Worm (Caenorhabditis elegans) whole organism, L4 larva: ENCODE data around the gene madf-11.

Experiments used
- F44E2.7 ChIP-seq: fragments of 200-800 bp; sonication (Bioruptor generic); IDR thresholded peaks from 2 replicates; pipeline ENCODE4 v2.1.2; 2022; ENCODE audit warnings: missing genetic modification characterization, missing compliant biosample characterization
- R02D3.7 ChIP-seq: fragments of 150-350 bp; sonication (generic microtip); optimal IDR thresholded peaks from 3 replicates; lab custom pipeline; 2014; ENCODE audit warnings: missing biosample characterization, missing genetic modification characterization
- Y105C5A.15 ChIP-seq: fragments of 200-800 bp; sonication (Bioruptor generic); IDR thresholded peaks from 2 replicates; pipeline ENCODE4 v1.3.6; 2022; ENCODE audit warnings: missing genetic modification characterization, missing compliant biosample characterization
- ZK337.2 ChIP-seq: fragments of 200-800 bp; sonication (Bioruptor generic); IDR thresholded peaks from 2 replicates; pipeline ENCODE4 v1.3.6; 2022; ENCODE audit warnings: missing genetic modification reagents, missing genetic modification characterization, missing compliant biosample characterization
- aha-1 ChIP-seq: fragments of 150-350 bp; peaks from one replicate; lab custom pipeline; 2014; ENCODE audit warnings: missing biosample characterization, missing genetic modification characterization
- ama-1 ChIP-seq: fragments of 150-350 bp; optimal IDR thresholded peaks from 2 replicates; lab custom pipeline; 2014; ENCODE audit warnings: inconsistent platforms, mixed read lengths
- attf-4 ChIP-seq: sonication (generic microtip); optimal IDR thresholded peaks from 3 replicates; lab custom pipeline; 2017; ENCODE audit warnings: missing biosample characterization, missing genetic modification characterization
- ceh-20 ChIP-seq: fragments of 200-800 bp; sonication (Bioruptor generic); IDR thresholded peaks from 2 replicates; pipeline ENCODE4 v1.3.6; 2022; ENCODE audit warnings: missing genetic modification reagents, missing genetic modification characterization, missing compliant biosample characterization
- ces-1 ChIP-seq: fragments of 150-350 bp; sonication (generic microtip); optimal IDR thresholded peaks from 4 replicates; lab custom pipeline; 2014; ENCODE audit warnings: missing biosample characterization, missing genetic modification reagents, missing genetic modification characterization
- daf-16 ChIP-seq, 3 experiments: sonication (generic microtip); optimal IDR thresholded peaks; 2 replicates each; lab custom pipeline; 2016 to 2017; ENCODE audit warnings: missing genetic modification characterization in 3 of 3, missing genetic modification reagents in 3 of 3, mild to moderate bottlenecking in 2 of 3, missing compliant biosample characterization in 2 of 3, missing biosample characterization in 1 of 3, moderate library complexity in 1 of 3
- daf-8 ChIP-seq: fragments of 200-800 bp; sonication (Bioruptor generic); IDR thresholded peaks from 2 replicates; pipeline ENCODE4 v1.3.6; 2022; ENCODE audit warnings: missing genetic modification characterization, missing compliant biosample characterization
- dmd-6 ChIP-seq: fragments of 200-800 bp; sonication (Bioruptor generic); IDR thresholded peaks from 2 replicates; pipeline ENCODE4 v1.3.6; 2022; ENCODE audit warnings: missing genetic modification reagents, missing genetic modification characterization, missing compliant biosample characterization
- dpl-1 ChIP-seq: fragments of 150-350 bp; optimal IDR thresholded peaks from 2 replicates; lab custom pipeline; 2014; ENCODE audit warnings: missing biosample characterization, missing genetic modification reagents, missing genetic modification characterization
- duxl-1 ChIP-seq: sonication (generic microtip); optimal IDR thresholded peaks from 2 replicates; lab custom pipeline; 2016; ENCODE audit warnings: mild to moderate bottlenecking, missing genetic modification characterization, moderate library complexity, missing compliant biosample characterization; ENCODE audit not compliant: poor library complexity
- dve-1 ChIP-seq: sonication (generic microtip); optimal IDR thresholded peaks from 2 replicates; lab custom pipeline; 2017; ENCODE audit warnings: antibody characterized with exemption, mild to moderate bottlenecking, missing genetic modification characterization, missing compliant biosample characterization; ENCODE audit not compliant: insufficient read depth
- egl-27 ChIP-seq: sonication (generic microtip); optimal IDR thresholded peaks from 3 replicates; lab custom pipeline; 2017; ENCODE audit warnings: missing biosample characterization, missing genetic modification reagents, missing genetic modification characterization
- fkh-10 ChIP-seq: fragments of 150-350 bp; optimal IDR thresholded peaks from 2 replicates; lab custom pipeline; 2014; ENCODE audit warnings: missing biosample characterization, missing genetic modification reagents, missing genetic modification characterization
- fos-1 ChIP-seq: fragments of 150-350 bp; optimal IDR thresholded peaks from 2 replicates; lab custom pipeline; 2014; ENCODE audit warnings: missing biosample characterization, missing genetic modification characterization
- gei-8 ChIP-seq: fragments of 200-800 bp; sonication (Bioruptor generic); optimal IDR thresholded peaks from 2 replicates; lab custom pipeline; 2018; ENCODE audit warnings: mild to moderate bottlenecking, missing genetic modification characterization, missing compliant biosample characterization
- hif-1 ChIP-seq, 2 experiments: sonication (generic microtip); optimal IDR thresholded peaks; 2 replicates each; lab custom pipeline; 2016 to 2017; ENCODE audit warnings: missing compliant biosample characterization in 2 of 2, missing genetic modification characterization in 2 of 2, missing genetic modification reagents in 2 of 2, missing genotype in 2 of 2, mild to moderate bottlenecking in 1 of 2
- hlh-11 ChIP-seq: fragments of 200-800 bp; sonication (Bioruptor generic); optimal IDR thresholded peaks from 2 replicates; lab custom pipeline; 2018; ENCODE audit warnings: mild to moderate bottlenecking, missing genetic modification characterization, missing compliant biosample characterization
- hmg-1.1 ChIP-seq: fragments of 200-800 bp; sonication (Bioruptor generic); IDR thresholded peaks from 2 replicates; pipeline ENCODE4 v1.3.6; 2022; ENCODE audit warnings: missing genetic modification reagents, missing genetic modification characterization, missing compliant biosample characterization
- lin-1 ChIP-seq: fragments of 200-800 bp; sonication (Bioruptor generic); IDR thresholded peaks from 2 replicates; pipeline ENCODE4 v1.3.6; 2022; ENCODE audit warnings: missing genetic modification reagents, missing genetic modification characterization, missing compliant biosample characterization
- lin-15B ChIP-seq: fragments of 150-350 bp; sonication (generic microtip); optimal IDR thresholded peaks from 3 replicates; lab custom pipeline; 2014; ENCODE audit warnings: missing biosample characterization, missing genetic modification characterization
- lir-3 ChIP-seq: sonication (generic microtip); optimal IDR thresholded peaks from 2 replicates; lab custom pipeline; 2016; ENCODE audit warnings: mild to moderate bottlenecking, missing genetic modification characterization, missing compliant biosample characterization
- lsy-2 ChIP-seq, 2 experiments: fragments of 150-350 bp in 1 of 2; sonication (generic microtip) in 1 of 2; optimal IDR thresholded peaks; 2 replicates each; lab custom pipeline; 2014 to 2017; ENCODE audit warnings: missing biosample characterization in 2 of 2, missing genetic modification characterization in 2 of 2
- madf-5 ChIP-seq, 2 experiments: fragments of 200-800 bp; sonication (Bioruptor generic); IDR thresholded peaks; 2 replicates each; pipeline ENCODE4 v1.3.6; 2022; ENCODE audit warnings: missing compliant biosample characterization in 2 of 2, missing genetic modification characterization in 2 of 2
- mdl-1 ChIP-seq, 2 experiments: fragments of 150-350 bp in 1 of 2; sonication (generic microtip) in 1 of 2; optimal IDR thresholded peaks; 2 replicates each; lab custom pipeline; 2014 to 2017; ENCODE audit warnings: missing biosample characterization in 2 of 2, missing genetic modification characterization in 2 of 2
- mdt-29 ChIP-seq: fragments of 200-800 bp; sonication (Bioruptor generic); IDR thresholded peaks from 2 replicates; pipeline ENCODE4 v1.3.6; 2022; ENCODE audit warnings: missing genetic modification reagents, missing genetic modification characterization, missing compliant biosample characterization
- mep-1 ChIP-seq: fragments of 150-350 bp; sonication (generic microtip); optimal IDR thresholded peaks from 3 replicates; lab custom pipeline; 2014; ENCODE audit warnings: missing biosample characterization, missing genetic modification characterization
- mes-2 ChIP-seq: sonication (generic microtip); optimal IDR thresholded peaks from 2 replicates; lab custom pipeline; 2016; ENCODE audit warnings: missing genotype, mild to moderate bottlenecking, missing genetic modification characterization, missing compliant biosample characterization; ENCODE audit not compliant: poor library complexity, severe bottlenecking
- nhr-11 ChIP-seq: fragments of 150-350 bp; optimal IDR thresholded peaks from 2 replicates; lab custom pipeline; 2014; ENCODE audit warnings: missing biosample characterization, missing genetic modification characterization
- nhr-111 ChIP-seq: fragments of 200-800 bp; sonication (Bioruptor generic); optimal IDR thresholded peaks from 2 replicates; lab custom pipeline; 2018; ENCODE audit warnings: mild to moderate bottlenecking, missing genetic modification characterization, missing compliant biosample characterization
- nhr-28 ChIP-seq: fragments of 150-350 bp; optimal IDR thresholded peaks from 2 replicates; lab custom pipeline; 2014; ENCODE audit warnings: missing biosample characterization, missing genetic modification characterization
- nhr-48 ChIP-seq: sonication (generic microtip); optimal IDR thresholded peaks from 2 replicates; lab custom pipeline; 2016; ENCODE audit warnings: mild to moderate bottlenecking, missing genetic modification characterization, missing compliant biosample characterization
- nhr-6 ChIP-seq: fragments of 150-350 bp; optimal IDR thresholded peaks from 2 replicates; lab custom pipeline; 2014; ENCODE audit warnings: missing biosample characterization, missing genetic modification characterization
- nhr-76 ChIP-seq: fragments of 150-350 bp; optimal IDR thresholded peaks from 2 replicates; lab custom pipeline; 2014; ENCODE audit warnings: missing biosample characterization, missing genetic modification characterization
- pha-4 ChIP-seq, 2 experiments: fragments of 150-350 bp in 1 of 2; fragments of 200-800 bp in 1 of 2; sonication (Bioruptor generic) in 1 of 2; IDR thresholded peaks in 1 of 2; optimal IDR thresholded peaks in 1 of 2; 2 replicates each; pipeline versions ENCODE4 v1.3.6 to Lab custom; 2014 to 2022; ENCODE audit warnings: missing genetic modification characterization in 2 of 2, missing genetic modification reagents in 2 of 2, missing biosample characterization in 1 of 2, missing compliant biosample characterization in 1 of 2
- php-3 ChIP-seq: fragments of 200-800 bp; sonication (Bioruptor generic); IDR thresholded peaks from 2 replicates; pipeline ENCODE4 v1.3.6; 2022; ENCODE audit warnings: missing genetic modification reagents, missing genetic modification characterization, missing compliant biosample characterization
- pqm-1 ChIP-seq: sonication (generic microtip); optimal IDR thresholded peaks from 2 replicates; lab custom pipeline; 2017; ENCODE audit warnings: missing biosample characterization, missing genetic modification characterization
- rbr-2 ChIP-seq: sonication (generic microtip); optimal IDR thresholded peaks from 2 replicates; lab custom pipeline; 2016; ENCODE audit warnings: missing genotype, missing genetic modification characterization, missing compliant biosample characterization
- saeg-2 ChIP-seq: fragments of 200-800 bp; sonication (Bioruptor generic); IDR thresholded peaks from 2 replicates; pipeline ENCODE4 v1.3.6; 2022; ENCODE audit warnings: missing genetic modification reagents, missing genetic modification characterization, missing compliant biosample characterization
- set-16 ChIP-seq: fragments of 200-800 bp; sonication (Bioruptor generic); IDR thresholded peaks from 2 replicates; pipeline ENCODE4 v1.3.6; 2022; ENCODE audit warnings: missing genetic modification reagents, missing genetic modification characterization, missing compliant biosample characterization
- skn-1 ChIP-seq: fragments of 150-350 bp; optimal IDR thresholded peaks from 2 replicates; lab custom pipeline; 2014; ENCODE audit warnings: missing biosample characterization, missing genetic modification characterization
- snpc-1.2 ChIP-seq: fragments of 200-800 bp; sonication (Bioruptor generic); IDR thresholded peaks from 2 replicates; pipeline ENCODE4 v1.3.6; 2022; ENCODE audit warnings: missing genetic modification reagents, missing genetic modification characterization, missing compliant biosample characterization
- tag-97 ChIP-seq: fragments of 200-800 bp; sonication (Bioruptor generic); IDR thresholded peaks from 2 replicates; pipeline ENCODE4 v1.3.6; 2022; ENCODE audit warnings: missing genetic modification characterization, missing compliant biosample characterization
- unc-62 ChIP-seq, 3 experiments: fragments of 150-350 bp in 1 of 3; sonication (generic microtip); optimal IDR thresholded peaks in 2 of 3; peaks in 1 of 3; 1 replicate in 1 of 3; 2 replicates in 2 of 3; lab custom pipeline; 2014 to 2017; ENCODE audit warnings: missing biosample characterization in 3 of 3, missing genetic modification characterization in 3 of 3, missing genetic modification reagents in 3 of 3, missing genotype in 1 of 3
- vab-7 ChIP-seq: fragments of 200-800 bp; sonication (Bioruptor generic); IDR thresholded peaks from 2 replicates; pipeline ENCODE4 v1.3.6; 2022; ENCODE audit warnings: missing genetic modification reagents, missing genetic modification characterization, missing compliant biosample characterization
- zfp-3 ChIP-seq: fragments of 200-800 bp; sonication (Bioruptor generic); conservative IDR thresholded peaks from 2 replicates; pipeline ENCODE4 v1.3.6; 2022; ENCODE audit warnings: missing genetic modification reagents, missing genetic modification characterization, missing compliant biosample characterization
- zip-2 ChIP-seq: fragments of 150-350 bp; optimal IDR thresholded peaks from 2 replicates; lab custom pipeline; 2014; ENCODE audit warnings: missing biosample characterization, missing genetic modification characterization
- ztf-7 ChIP-seq: fragments of 150-350 bp; optimal IDR thresholded peaks from 2 replicates; lab custom pipeline; 2014; ENCODE audit warnings: missing biosample characterization, missing genetic modification characterization

Gene madf-11

DNA sequence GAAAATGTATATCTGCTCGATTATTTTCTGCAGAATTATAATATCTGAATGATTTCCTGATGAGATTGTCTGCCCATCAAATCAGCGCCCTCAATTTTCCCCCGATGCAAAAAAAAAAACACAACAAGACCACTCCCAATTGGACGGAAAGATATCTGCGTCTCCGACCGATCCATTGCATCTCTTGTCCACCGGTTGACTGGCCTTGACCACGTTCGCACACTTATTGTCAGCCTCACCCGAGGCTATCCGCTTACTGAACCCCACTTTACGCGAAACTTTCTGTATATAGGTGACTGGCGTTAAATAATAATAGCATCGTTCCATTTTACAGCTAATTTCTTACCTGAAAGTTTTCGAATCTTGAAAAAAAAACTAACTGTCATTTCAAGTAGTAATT is 8.9 kb downstream of the madf-11 start (continued):
- TF ChIP-seq hif-1 (tag; optimal IDR thresholded peaks at IDR 0.05; lab: Kevin White, UChicago) (no peak), ZK337.2 (GFP tag; lab: Robert Waterston, UW) (no peak), ztf-7 (tag; lab: Kevin White, UChicago) (no peak), egl-27 (tag; lab: Kevin White, UChicago) (no peak), lir-3 (tag; lab: Kevin White, UChicago) (no peak), mep-1 (tag; lab: Kevin White, UChicago) (no peak), lin-1 (GFP tag; lab: Robert Waterston, UW) (no peak), pha-4 (GFP tag; IDR thresholded peaks at IDR 0.05; lab: Robert Waterston, UW) (no peak), pha-4 (tag; optimal IDR thresholded peaks at IDR 0.05; lab: Kevin White, UChicago) (no peak), Y105C5A.15 (GFP tag; lab: Robert Waterston, UW) (no peak), daf-8 (GFP tag; lab: Robert Waterston, UW) (no peak), dpl-1 (no peak), snpc-1.2 (GFP tag; lab: Robert Waterston, UW) (no peak), nhr-28 (peak; percentile 43), fos-1 (tag; lab: Kevin White, UChicago) (no peak), skn-1 (tag; lab: Kevin White, UChicago) (no peak), daf-16 (GFP tag; optimal IDR thresholded peaks at IDR 0.05; lab: Kevin White, UChicago) (peak in 1 of 2 experiments; percentile 7), daf-16 (tag; optimal IDR thresholded peaks at IDR 0.05; lab: Kevin White, UChicago) (no peak), rbr-2 (no peak), attf-4 (tag; lab: Kevin White, UChicago) (no peak), zfp-3 (GFP tag; lab: Robert Waterston, UW) (no peak), unc-62 (GFP tag; optimal IDR thresholded peaks at IDR 0.05 in 1 of 2; lab: Kevin White, UChicago) (no peak), unc-62 (tag; optimal IDR thresholded peaks at IDR 0.05; lab: Kevin White, UChicago) (no peak), vab-7 (GFP tag; lab: Robert Waterston, UW) (no peak), duxl-1 (tag; lab: Kevin White, UChicago) (no peak), ama-1 (lab: Kevin White, UChicago) (peak; percentile 80), mdl-1 (tag; optimal IDR thresholded peaks at IDR 0.05; lab: Kevin White, UChicago) (peak in 1 of 2 experiments; percentile 22), tag-97 (GFP tag; lab: Robert Waterston, UW) (no peak), ces-1 (GFP tag; lab: Kevin White, UChicago) (no peak), pqm-1 (tag; lab: Kevin White, UChicago) (no peak), aha-1 (tag; lab: Kevin White, UChicago) (peak; percentile 38), php-3 (GFP tag; lab: Robert Waterston, UW) (no peak), dmd-6 (GFP tag; lab: Robert Waterston, UW) (no peak; the same call in 1 of the 2 replicates), hmg-1.1 (GFP tag; lab: Robert Waterston, UW) (peak; percentile 38; the same call in 1 of the 2 replicates), nhr-76 (tag; lab: Kevin White, UChicago) (no peak), F44E2.7 (no peak), fkh-10 (GFP tag; lab: Kevin White, UChicago) (no peak), zip-2 (tag; lab: Kevin White, UChicago) (no peak), hlh-11 (tag; lab: Kevin White, UChicago) (no peak), saeg-2 (no peak), mdt-29 (no peak), nhr-111 (no peak), ceh-20 (GFP tag; lab: Robert Waterston, UW) (no peak), nhr-6 (tag; lab: Kevin White, UChicago) (no peak), nhr-11 (tag; lab: Kevin White, UChicago) (no peak), lsy-2 (tag; optimal IDR thresholded peaks at IDR 0.05; lab: Kevin White, UChicago) (peak in 1 of 2 experiments; percentile 37), nhr-48 (tag; lab: Kevin White, UChicago) (no peak), gei-8 (GFP tag; lab: Kevin White, UChicago) (no peak), mes-2 (tag; lab: Kevin White, UChicago) (peak; percentile 62), lin-15B (no peak), R02D3.7 (no peak), madf-5 (GFP tag; IDR thresholded peaks at IDR 0.05; lab: Robert Waterston, UW) (no peak), dve-1 (tag; lab: Kevin White, UChicago) (peak; percentile 28), set-16 (GFP tag; lab: Robert Waterston, UW) (no peak)
